Fruit fly (Drosophila melanogaster) whole organism, embryonic: Measurements from ENCODE around the gene anox.

Source experiments
- Bdp1 ChIP-seq: fragments of 200-800 bp; sonication (Bioruptor generic); optimal IDR thresholded peaks from 3 replicates; lab custom pipeline; 2016; ENCODE audit warnings: missing biosample characterization, missing genetic modification characterization
- Bteb2 ChIP-seq: fragments of 200-800 bp; sonication (Bioruptor generic); optimal IDR thresholded peaks from 2 replicates; lab custom pipeline; 2016; ENCODE audit warnings: missing biosample characterization, missing genetic modification characterization
- CG1233 ChIP-seq: fragments of 200-800 bp; sonication (Bioruptor generic); optimal IDR thresholded peaks from 4 replicates; lab custom pipeline; 2018; ENCODE audit warnings: missing biosample characterization, mild to moderate bottlenecking, missing genetic modification characterization
- CG15514 ChIP-seq: fragments of 200-800 bp; sonication (Bioruptor generic); optimal IDR thresholded peaks from 3 replicates; lab custom pipeline; 2017; ENCODE audit warnings: missing biosample characterization, missing genetic modification characterization, mild to moderate bottlenecking, moderate library complexity, missing genetic modification reagents
- CG2875 ChIP-seq: fragments of 200-800 bp; sonication (Bioruptor generic); optimal IDR thresholded peaks from 2 replicates; lab custom pipeline; 2017; ENCODE audit warnings: missing biosample characterization, mild to moderate bottlenecking, missing genetic modification characterization, missing genetic modification reagents
- CG32532 ChIP-seq: fragments of 200-800 bp; sonication (Bioruptor generic); IDR thresholded peaks from 2 replicates; pipeline ENCODE4 v1.3.6; 2022; ENCODE audit warnings: missing biosample characterization, missing genetic modification characterization
- CG3995 ChIP-seq: fragments of 200-800 bp; sonication (Bioruptor generic); optimal IDR thresholded peaks from 3 replicates; lab custom pipeline; 2016; ENCODE audit warnings: missing biosample characterization, missing genetic modification characterization
- CG5180 ChIP-seq: fragments of 200-800 bp; sonication (Bioruptor generic); optimal IDR thresholded peaks from 3 replicates; lab custom pipeline; 2017; ENCODE audit warnings: missing biosample characterization, missing genetic modification characterization, mild to moderate bottlenecking, moderate library complexity, missing genetic modification reagents
- CG8290 ChIP-seq, 3 experiments: fragments of 200-800 bp; sonication (Bioruptor generic); optimal IDR thresholded peaks; 2 replicates each; lab custom pipeline; 2016 to 2019; ENCODE audit warnings: missing biosample characterization in 3 of 3, missing genetic modification characterization in 3 of 3, mild to moderate bottlenecking in 2 of 3, moderate library complexity in 1 of 3
- CG9609 ChIP-seq: fragments of 200-800 bp; sonication (Bioruptor generic); optimal IDR thresholded peaks from 3 replicates; lab custom pipeline; 2016; ENCODE audit warnings: missing biosample characterization, missing genetic modification characterization
- CG9727 ChIP-seq: fragments of 200-800 bp; sonication (Bioruptor generic); optimal IDR thresholded peaks from 3 replicates; lab custom pipeline; 2017; ENCODE audit warnings: missing biosample characterization, mild to moderate bottlenecking, missing genetic modification characterization
- CG9876 ChIP-seq: fragments of 200-800 bp; sonication (Bioruptor generic); optimal IDR thresholded peaks from 2 replicates; lab custom pipeline; 2016; ENCODE audit warnings: missing biosample characterization, missing genetic modification characterization
- Chrac-16 ChIP-seq: fragments of 200-800 bp; sonication (Bioruptor generic); optimal IDR thresholded peaks from 3 replicates; lab custom pipeline; 2016; ENCODE audit warnings: missing biosample characterization, missing genetic modification characterization
- Dfd ChIP-seq, 2 experiments: fragments of >200 bp; optimal IDR thresholded peaks; 2 replicates each; lab custom pipeline; 2017; ENCODE audit warnings: missing biosample characterization in 2 of 2, missing genetic modification characterization in 2 of 2
- Doc2 ChIP-seq: fragments of 200-800 bp; sonication (Bioruptor generic); IDR thresholded peaks from 2 replicates; pipeline ENCODE4 v1.3.6; 2022; ENCODE audit warnings: missing biosample characterization, missing genetic modification characterization
- Eip74EF ChIP-seq, 2 experiments: fragments of 200-800 bp in 1 of 2; fragments of >200 bp in 1 of 2; sonication (Bioruptor generic) in 1 of 2; optimal IDR thresholded peaks; 2 replicates each; lab custom pipeline; 2017 to 2019; ENCODE audit warnings: missing biosample characterization in 2 of 2, missing genetic modification characterization in 2 of 2, mild to moderate bottlenecking in 1 of 2, moderate library complexity in 1 of 2
- Fer1 ChIP-seq: fragments of 200-800 bp; sonication (Bioruptor generic); optimal IDR thresholded peaks from 2 replicates; lab custom pipeline; 2017; ENCODE audit warnings: missing biosample characterization, mild to moderate bottlenecking, missing genetic modification characterization
- H2.0 ChIP-seq: fragments of 200-800 bp; sonication (Bioruptor generic); IDR thresholded peaks from 2 replicates; pipeline ENCODE4 v1.3.6; 2022; ENCODE audit warnings: missing biosample characterization, missing genetic modification characterization
- HLHmδ ChIP-seq: fragments of 200-800 bp; sonication (Bioruptor generic); optimal IDR thresholded peaks from 2 replicates; lab custom pipeline; 2018; ENCODE audit warnings: missing biosample characterization, mild to moderate bottlenecking, missing genetic modification characterization, moderate library complexity
- Hey ChIP-seq: fragments of 200-800 bp; sonication (Bioruptor generic); optimal IDR thresholded peaks from 3 replicates; lab custom pipeline; 2018; ENCODE audit warnings: missing biosample characterization, mild to moderate bottlenecking, missing genetic modification characterization
- Mrtf ChIP-seq: fragments of 200-800 bp; sonication (Bioruptor generic); IDR thresholded peaks from 3 replicates; pipeline ENCODE4 v1.3.6; 2022; ENCODE audit warnings: missing biosample characterization, missing genetic modification characterization
- Myb ChIP-seq: fragments of 200-800 bp; sonication (Bioruptor generic); optimal IDR thresholded peaks from 2 replicates; lab custom pipeline; 2016; ENCODE audit warnings: missing biosample characterization, missing genetic modification characterization
- Poxn ChIP-seq: fragments of 200-800 bp; sonication (Bioruptor generic); IDR thresholded peaks from 2 replicates; pipeline ENCODE4 v1.3.6; 2022; ENCODE audit warnings: missing biosample characterization, missing genetic modification characterization
- al ChIP-seq: fragments of 200-800 bp; sonication (Bioruptor generic); IDR thresholded peaks from 2 replicates; pipeline ENCODE4 v1.3.6; 2022; ENCODE audit warnings: missing biosample characterization, missing genetic modification characterization
- az2 ChIP-seq: fragments of 200-800 bp; sonication (Bioruptor generic); optimal IDR thresholded peaks from 3 replicates; lab custom pipeline; 2016; ENCODE audit warnings: missing biosample characterization, missing genetic modification characterization
- bcd ChIP-seq: fragments of 200-800 bp; sonication (Bioruptor generic); optimal IDR thresholded peaks from 2 replicates; lab custom pipeline; 2017; ENCODE audit warnings: missing biosample characterization, mild to moderate bottlenecking, missing genetic modification characterization
- cad ChIP-seq: fragments of >200 bp; optimal IDR thresholded peaks from 2 replicates; lab custom pipeline; 2017; ENCODE audit warnings: missing biosample characterization, missing genetic modification characterization
- cg ChIP-seq: fragments of 200-800 bp; sonication (Bioruptor generic); optimal IDR thresholded peaks from 3 replicates; lab custom pipeline; 2019; ENCODE audit warnings: missing biosample characterization, mild to moderate bottlenecking, missing genetic modification characterization, moderate library complexity
- fru ChIP-seq: fragments of >200 bp; optimal IDR thresholded peaks from 2 replicates; lab custom pipeline; 2017
- gem ChIP-seq: fragments of 200-800 bp; sonication (Bioruptor generic); optimal IDR thresholded peaks from 2 replicates; lab custom pipeline; 2019; ENCODE audit warnings: missing biosample characterization, mild to moderate bottlenecking, missing genetic modification characterization, moderate library complexity
- her ChIP-seq: fragments of 200-800 bp; sonication (Bioruptor generic); optimal IDR thresholded peaks from 2 replicates; lab custom pipeline; 2016; ENCODE audit warnings: missing biosample characterization, missing genetic modification characterization
- kay ChIP-seq: fragments of 200-800 bp; sonication (Bioruptor generic); optimal IDR thresholded peaks from 2 replicates; lab custom pipeline; 2016; ENCODE audit warnings: missing biosample characterization, missing genetic modification characterization
- lbe ChIP-seq: fragments of 200-800 bp; sonication (Bioruptor generic); optimal IDR thresholded peaks from 2 replicates; lab custom pipeline; 2016; ENCODE audit warnings: missing biosample characterization, mild to moderate bottlenecking, missing genetic modification characterization
- luna ChIP-seq: fragments of 200-800 bp; sonication (Bioruptor generic); optimal IDR thresholded peaks from 2 replicates; lab custom pipeline; 2016; ENCODE audit warnings: missing biosample characterization, missing genetic modification characterization
- maf-S ChIP-seq: fragments of 200-800 bp; sonication (Bioruptor generic); optimal IDR thresholded peaks from 2 replicates; lab custom pipeline; 2016; ENCODE audit warnings: missing biosample characterization, missing genetic modification characterization
- mam ChIP-seq: fragments of 200-800 bp; sonication (Bioruptor generic); optimal IDR thresholded peaks from 3 replicates; lab custom pipeline; 2016; ENCODE audit warnings: missing biosample characterization, missing genetic modification characterization
- mirr ChIP-seq: fragments of 200-800 bp; sonication (Bioruptor generic); optimal IDR thresholded peaks from 3 replicates; lab custom pipeline; 2018; ENCODE audit warnings: missing biosample characterization, mild to moderate bottlenecking, missing genetic modification characterization
- nmo ChIP-seq: fragments of 200-800 bp; sonication (Bioruptor generic); optimal IDR thresholded peaks from 2 replicates; lab custom pipeline; 2018; ENCODE audit warnings: missing biosample characterization, mild to moderate bottlenecking, missing genetic modification characterization, moderate library complexity
- p53 ChIP-seq: fragments of 200-800 bp; sonication (Bioruptor generic); optimal IDR thresholded peaks from 2 replicates; lab custom pipeline; 2016; ENCODE audit warnings: missing biosample characterization, missing genetic modification characterization
- pb ChIP-seq: fragments of 200-800 bp; sonication (Bioruptor generic); optimal IDR thresholded peaks from 3 replicates; lab custom pipeline; 2016; ENCODE audit warnings: missing biosample characterization, missing genetic modification characterization
- ranshi ChIP-seq: fragments of 200-800 bp; sonication (Bioruptor generic); IDR thresholded peaks from 2 replicates; pipeline ENCODE4 v1.3.6; 2022; ENCODE audit warnings: missing biosample characterization, missing genetic modification characterization
- salm ChIP-seq: fragments of 200-800 bp; sonication (Bioruptor generic); optimal IDR thresholded peaks from 2 replicates; lab custom pipeline; 2018; ENCODE audit warnings: missing biosample characterization, mild to moderate bottlenecking, missing genetic modification characterization
- scrt ChIP-seq: fragments of 200-800 bp; sonication (Bioruptor generic); optimal IDR thresholded peaks from 2 replicates; lab custom pipeline; 2018; ENCODE audit warnings: missing biosample characterization, mild to moderate bottlenecking, missing genetic modification characterization, moderate library complexity
- slbo ChIP-seq: fragments of 200-800 bp; sonication (Bioruptor generic); IDR thresholded peaks from 2 replicates; pipeline ENCODE4 v1.3.6; 2022; ENCODE audit warnings: missing biosample characterization, missing genetic modification characterization
- sug ChIP-seq: fragments of 200-800 bp; optimal IDR thresholded peaks from 2 replicates; lab custom pipeline; 2019; ENCODE audit warnings: missing biosample characterization, mild to moderate bottlenecking, missing genetic modification characterization, moderate library complexity
- tup ChIP-seq: fragments of 200-800 bp; sonication (Bioruptor generic); optimal IDR thresholded peaks from 2 replicates; lab custom pipeline; 2016; ENCODE audit warnings: missing biosample characterization, mild to moderate bottlenecking, missing genetic modification characterization, moderate library complexity
- unc-4 ChIP-seq: fragments of 200-800 bp; sonication (Bioruptor generic); IDR thresholded peaks from 2 replicates; pipeline ENCODE4 v1.3.6; 2022; ENCODE audit warnings: missing biosample characterization, missing genetic modification characterization; ENCODE audit not compliant: partially characterized antibody
- vvl ChIP-seq: fragments of 200-800 bp; sonication (Bioruptor generic); IDR thresholded peaks from 2 replicates; pipeline ENCODE4 v1.3.6; 2022; ENCODE audit warnings: missing biosample characterization, missing genetic modification characterization
- wek ChIP-seq: fragments of 200-800 bp; sonication (Bioruptor generic); optimal IDR thresholded peaks from 3 replicates; lab custom pipeline; 2018; ENCODE audit warnings: missing biosample characterization, mild to moderate bottlenecking, missing genetic modification characterization, moderate library complexity
- zfh1 ChIP-seq: fragments of 200-800 bp; sonication (Bioruptor generic); IDR thresholded peaks from 3 replicates; pipeline ENCODE4 v1.3.6; 2022; ENCODE audit warnings: missing biosample characterization, missing genetic modification characterization
- zfh2 ChIP-seq: fragments of 200-800 bp; sonication (Bioruptor generic); optimal IDR thresholded peaks from 2 replicates; lab custom pipeline; 2016; ENCODE audit warnings: missing biosample characterization, missing genetic modification characterization

Gene anox

DNA sequence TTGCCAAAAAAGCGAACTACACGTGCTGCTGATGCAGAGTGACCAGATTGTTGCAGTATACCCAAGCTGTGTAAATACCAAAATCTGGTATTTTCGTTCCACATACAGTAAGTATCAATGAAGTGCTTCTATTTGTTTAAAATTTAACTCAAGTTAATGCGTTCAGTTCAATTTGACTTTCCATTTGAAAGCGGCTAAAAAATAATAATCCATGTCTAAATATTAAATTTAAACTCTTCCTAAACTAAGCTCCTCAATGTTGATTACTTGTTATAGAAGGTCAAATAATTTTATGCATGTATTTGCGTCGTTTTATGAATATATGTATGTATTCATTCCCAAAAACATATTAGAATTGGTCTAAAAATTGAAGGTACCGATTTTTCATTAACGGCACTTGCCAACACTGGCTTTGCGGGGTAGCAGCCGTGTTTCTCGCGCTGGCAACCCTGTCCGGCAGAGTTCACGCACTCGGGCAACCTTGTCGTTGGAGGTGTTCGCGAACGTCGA, 30.8 kb upstream of the anox start, which contains the start of the genes peng and sol (continued):
- TF ChIP-seq az2 (GFP tag; lab: Kevin White, UChicago) (peak; percentile 74), her (GFP tag; lab: Kevin White, UChicago) (peak; percentile 40), kay (GFP tag; lab: Kevin White, UChicago) (peak; percentile 40), cg (GFP tag; lab: Kevin White, UChicago) (no peak), al (peak; percentile 46; the same call in 1 of the 2 replicates), Mrtf (GFP tag; lab: Robert Waterston, UW) (peak; percentile 52; the same call in 1 of the 3 replicates), vvl (peak; percentile 73), Hey (no peak), CG9727 (GFP tag; lab: Kevin White, UChicago) (peak; percentile 84), CG2875 (GFP tag; lab: Kevin White, UChicago) (no peak), Bdp1 (GFP tag; lab: Kevin White, UChicago) (peak; percentile 42), bcd (GFP tag; lab: Kevin White, UChicago) (peak; percentile 70), nmo (GFP tag; lab: Kevin White, UChicago) (peak; percentile 85), CG1233 (GFP tag; lab: Kevin White, UChicago) (peak; percentile 49), salm (tag; lab: Kevin White, UChicago) (no peak), wek (no peak), slbo (GFP tag; lab: Robert Waterston, UW) (peak; percentile 76), p53 (GFP tag; lab: Kevin White, UChicago) (no peak), Chrac-16 (GFP tag; lab: Kevin White, UChicago) (peak; percentile 80), Poxn (GFP tag; lab: Robert Waterston, UW) (no peak), cad (no peak), mirr (GFP tag; lab: Kevin White, UChicago) (peak; percentile 25), ranshi (GFP tag; lab: Robert Waterston, UW) (peak; percentile 57; the same call in 1 of the 2 replicates), Bteb2 (GFP tag; lab: Kevin White, UChicago) (peak; percentile 64), CG3995 (GFP tag; lab: Kevin White, UChicago) (peak; percentile 6), Doc2 (no peak), HLHmδ (peak; percentile 43), CG15514 (GFP tag; lab: Kevin White, UChicago) (peak; percentile 54), CG5180 (GFP tag; lab: Kevin White, UChicago) (no peak), scrt (GFP tag; lab: Kevin White, UChicago) (peak; percentile 27), Dfd (GFP tag; optimal IDR thresholded peaks at IDR 0.05; lab: Kevin White, UChicago) (no peak), fru (lab: Kevin White, UChicago) (no peak), Eip74EF (GFP tag; optimal IDR thresholded peaks at IDR 0.05; lab: Kevin White, UChicago) (no peak), pb (GFP tag; lab: Kevin White, UChicago) (no peak), unc-4 (GFP tag; lab: Robert Waterston, UW) (no peak), lbe (peak; percentile 31), mam (GFP tag; lab: Kevin White, UChicago) (peak; percentile 85), maf-S (GFP tag; lab: Kevin White, UChicago) (peak; percentile 51), Myb (peak; percentile 44), sug (tag; lab: Kevin White, UChicago) (peak; percentile 44), gem (tag; lab: Kevin White, UChicago) (peak; percentile 85), H2.0 (GFP tag; lab: Robert Waterston, UW) (peak; percentile 64), zfh1 (GFP tag; lab: Robert Waterston, UW) (peak; percentile 41; the same call in 1 of the 3 replicates), Fer1 (GFP tag; lab: Kevin White, UChicago) (peak; percentile 72), CG8290 (GFP tag; optimal IDR thresholded peaks at IDR 0.05; lab: Kevin White, UChicago) (peak; percentile 100), CG8290 (tag; optimal IDR thresholded peaks at IDR 0.05; lab: Kevin White, UChicago) (peak; percentile 98 to 100), tup (GFP tag; lab: Kevin White, UChicago) (no peak), CG9609 (GFP tag; lab: Kevin White, UChicago) (peak; percentile 57), CG9876 (GFP tag; lab: Kevin White, UChicago) (peak; percentile 45), luna (peak; percentile 32), CG32532 (GFP tag; lab: Robert Waterston, UW) (peak; percentile 62), zfh2 (peak; percentile 78)
